Worm (Caenorhabditis elegans) whole organism, L1 larva: ENCODE measurements around the gene bnc-1.

Source experiments
- C16A3.4 ChIP-seq: fragments of 150-350 bp; optimal IDR thresholded peaks from 2 replicates; lab custom pipeline; 2014; ENCODE audit warnings: missing biosample characterization, missing genetic modification characterization
- aha-1 ChIP-seq: fragments of 150-350 bp; optimal IDR thresholded peaks from 2 replicates; lab custom pipeline; 2014; ENCODE audit warnings: missing biosample characterization, missing genetic modification characterization
- alr-1 ChIP-seq: fragments of 200-800 bp; sonication (Bioruptor generic); optimal IDR thresholded peaks from 2 replicates; lab custom pipeline; 2018; ENCODE audit warnings: borderline replicate concordance, mild to moderate bottlenecking, missing genetic modification characterization, missing compliant biosample characterization
- aly-2 ChIP-seq: fragments of 150-350 bp; optimal IDR thresholded peaks from 2 replicates; lab custom pipeline; 2014; ENCODE audit warnings: missing biosample characterization, missing genetic modification characterization
- blmp-1 ChIP-seq: fragments of 150-350 bp; optimal IDR thresholded peaks from 2 replicates; lab custom pipeline; 2014; ENCODE audit warnings: missing biosample characterization, missing genetic modification characterization
- ceh-8 ChIP-seq: fragments of 200-800 bp; sonication (Bioruptor generic); optimal IDR thresholded peaks from 2 replicates; lab custom pipeline; 2018; ENCODE audit warnings: mild to moderate bottlenecking, missing genetic modification characterization, moderate library complexity, missing compliant biosample characterization
- ceh-82 ChIP-seq, 3 experiments: fragments of 150-350 bp in 1 of 3; sonication (generic microtip) in 2 of 3; optimal IDR thresholded peaks; 2 replicates each; lab custom pipeline; 2014 to 2017; ENCODE audit warnings: missing biosample characterization in 3 of 3, missing genetic modification characterization in 3 of 3
- dpl-1 ChIP-seq, 3 experiments: fragments of 150-350 bp in 2 of 3; sonication (generic microtip) in 1 of 3; optimal IDR thresholded peaks; 2 replicates each; lab custom pipeline; 2014 to 2017; ENCODE audit warnings: missing biosample characterization in 3 of 3, missing genetic modification characterization in 3 of 3, missing genetic modification reagents in 3 of 3
- dsc-1 ChIP-seq: sonication (generic microtip); optimal IDR thresholded peaks from 2 replicates; lab custom pipeline; 2016; ENCODE audit warnings: mild to moderate bottlenecking, missing genetic modification characterization, missing compliant biosample characterization
- efl-1 ChIP-seq, 4 experiments: fragments of 150-350 bp; optimal IDR thresholded peaks in 3 of 4; peaks in 1 of 4; 1 replicate in 1 of 4; 2 replicates in 3 of 4; lab custom pipeline; 2014; ENCODE audit warnings: missing biosample characterization in 2 of 4, missing genetic modification characterization in 2 of 4, missing genetic modification reagents in 2 of 4
- egl-27 ChIP-seq, 2 experiments: fragments of 150-350 bp in 1 of 2; sonication (generic microtip); optimal IDR thresholded peaks; 3 replicates each; lab custom pipeline; 2017 to 2018; ENCODE audit warnings: missing biosample characterization in 2 of 2, missing genetic modification characterization in 2 of 2, missing genetic modification reagents in 2 of 2
- fkh-10 ChIP-seq: sonication (generic microtip); optimal IDR thresholded peaks from 2 replicates; lab custom pipeline; 2017; ENCODE audit warnings: missing biosample characterization, missing genetic modification reagents, missing genetic modification characterization
- fkh-8 ChIP-seq: sonication (generic microtip); optimal IDR thresholded peaks from 2 replicates; lab custom pipeline; 2016; ENCODE audit warnings: mild to moderate bottlenecking, missing genetic modification characterization, missing compliant biosample characterization
- grh-1 ChIP-seq: fragments of 200-800 bp; sonication (Bioruptor generic); IDR thresholded peaks from 2 replicates; pipeline ENCODE4 v1.3.6; 2022; ENCODE audit warnings: missing genetic modification reagents, missing genetic modification characterization, missing compliant biosample characterization
- hpl-2 ChIP-seq: fragments of 150-350 bp; optimal IDR thresholded peaks from 2 replicates; lab custom pipeline; 2014; ENCODE audit warnings: missing biosample characterization, missing genetic modification reagents, missing genetic modification characterization
- isw-1 ChIP-seq: fragments of 200-800 bp; sonication (Bioruptor generic); IDR thresholded peaks from 2 replicates; pipeline ENCODE4 v1.3.6; 2022; ENCODE audit warnings: missing genetic modification characterization, missing compliant biosample characterization
- lin-13 ChIP-seq: fragments of 150-350 bp; optimal IDR thresholded peaks from 2 replicates; lab custom pipeline; 2014; ENCODE audit warnings: missing biosample characterization, missing genetic modification reagents, missing genetic modification characterization
- lin-14 ChIP-seq: fragments of 200-800 bp; sonication (Bioruptor generic); optimal IDR thresholded peaks from 2 replicates; lab custom pipeline; 2018; ENCODE audit warnings: mild to moderate bottlenecking, missing genetic modification characterization, moderate library complexity, missing compliant biosample characterization
- lin-15B ChIP-seq: fragments of 150-350 bp; sonication (generic microtip); optimal IDR thresholded peaks from 3 replicates; lab custom pipeline; 2014; ENCODE audit warnings: missing biosample characterization, missing genetic modification characterization
- lin-35 ChIP-seq, 2 experiments: fragments of 150-350 bp; optimal IDR thresholded peaks; 2 replicates each; lab custom pipeline; 2014; ENCODE audit warnings: missing biosample characterization in 2 of 2, missing genetic modification characterization in 2 of 2, missing genetic modification reagents in 2 of 2
- lin-39 ChIP-seq: fragments of 150-350 bp; optimal IDR thresholded peaks from 2 replicates; lab custom pipeline; 2014; ENCODE audit warnings: missing biosample characterization, missing genetic modification reagents, missing genetic modification characterization
- lir-3 ChIP-seq: sonication (generic microtip); optimal IDR thresholded peaks from 2 replicates; lab custom pipeline; 2016; ENCODE audit warnings: mild to moderate bottlenecking, missing genetic modification characterization, moderate library complexity, missing compliant biosample characterization; ENCODE audit not compliant: poor library complexity
- lsy-2 ChIP-seq, 2 experiments: fragments of 150-350 bp; optimal IDR thresholded peaks; 2 replicates each; lab custom pipeline; 2014; ENCODE audit warnings: missing biosample characterization in 2 of 2, missing genetic modification characterization in 2 of 2
- mdl-1 ChIP-seq, 2 experiments: fragments of 150-350 bp; optimal IDR thresholded peaks; 2 replicates each; lab custom pipeline; 2014 to 2017; ENCODE audit warnings: missing biosample characterization in 2 of 2, missing genetic modification characterization in 2 of 2, inconsistent platforms in 1 of 2
- mep-1 ChIP-seq: fragments of 150-350 bp; optimal IDR thresholded peaks from 2 replicates; lab custom pipeline; 2014; ENCODE audit warnings: missing biosample characterization, missing genetic modification characterization
- nhr-11 ChIP-seq: fragments of 150-350 bp; optimal IDR thresholded peaks from 2 replicates; lab custom pipeline; 2014; ENCODE audit warnings: missing biosample characterization, missing genetic modification characterization
- nhr-12 ChIP-seq: sonication (generic microtip); optimal IDR thresholded peaks from 2 replicates; lab custom pipeline; 2017; ENCODE audit warnings: missing biosample characterization, missing genetic modification characterization
- nhr-237 ChIP-seq: fragments of 150-350 bp; optimal IDR thresholded peaks from 2 replicates; lab custom pipeline; 2014; ENCODE audit warnings: missing biosample characterization, missing genetic modification characterization
- nhr-28 ChIP-seq: fragments of 150-350 bp; optimal IDR thresholded peaks from 2 replicates; lab custom pipeline; 2014; ENCODE audit warnings: missing biosample characterization, missing genetic modification characterization
- nhr-47 ChIP-seq: sonication (generic microtip); optimal IDR thresholded peaks from 2 replicates; lab custom pipeline; 2016; ENCODE audit warnings: mild to moderate bottlenecking, missing genetic modification characterization, moderate library complexity, missing compliant biosample characterization
- nhr-71 ChIP-seq: sonication (generic microtip); optimal IDR thresholded peaks from 2 replicates; lab custom pipeline; 2016; ENCODE audit warnings: mild to moderate bottlenecking, missing genetic modification characterization, moderate library complexity, missing compliant biosample characterization
- nhr-84 ChIP-seq: sonication (generic microtip); optimal IDR thresholded peaks from 2 replicates; lab custom pipeline; 2017; ENCODE audit warnings: missing biosample characterization, missing genetic modification characterization
- nhr-85 ChIP-seq: sonication (generic microtip); peaks from one replicate; lab custom pipeline; 2016; ENCODE audit warnings: missing genetic modification characterization, inconsistent platforms, missing compliant biosample characterization
- nhr-90 ChIP-seq: sonication (generic microtip); optimal IDR thresholded peaks from 2 replicates; lab custom pipeline; 2016; ENCODE audit warnings: mild to moderate bottlenecking, missing genetic modification characterization, missing compliant biosample characterization; ENCODE audit not compliant: poor library complexity
- pax-3 ChIP-seq: fragments of 200-800 bp; sonication (Bioruptor generic); optimal IDR thresholded peaks from 2 replicates; lab custom pipeline; 2018; ENCODE audit warnings: mild to moderate bottlenecking, missing genetic modification characterization, moderate library complexity, missing compliant biosample characterization
- pqm-1 ChIP-seq: sonication (generic microtip); optimal IDR thresholded peaks from 3 replicates; lab custom pipeline; 2017; ENCODE audit warnings: missing biosample characterization, missing genetic modification characterization
- snpc-4 ChIP-seq: fragments of 150-350 bp; optimal IDR thresholded peaks from 2 replicates; lab custom pipeline; 2014; ENCODE audit warnings: missing biosample characterization, missing genetic modification characterization
- tbx-2 ChIP-seq: sonication (generic microtip); optimal IDR thresholded peaks from 2 replicates; lab custom pipeline; 2016; ENCODE audit warnings: missing genetic modification characterization, missing compliant biosample characterization
- tlp-1 ChIP-seq: fragments of 150-350 bp; optimal IDR thresholded peaks from 2 replicates; lab custom pipeline; 2014; ENCODE audit warnings: missing biosample characterization, missing genetic modification characterization
- unc-98 ChIP-seq: fragments of 200-800 bp; sonication (Bioruptor generic); IDR thresholded peaks from 2 replicates; pipeline ENCODE4 v1.3.6; 2022; ENCODE audit warnings: missing genetic modification characterization, missing compliant biosample characterization
- vab-15 ChIP-seq: sonication (generic microtip); optimal IDR thresholded peaks from 2 replicates; lab custom pipeline; 2017; ENCODE audit warnings: missing genotype, mild to moderate bottlenecking, missing genetic modification characterization, missing compliant biosample characterization
- ztf-11 ChIP-seq, 2 experiments: sonication (generic microtip); optimal IDR thresholded peaks; 2 replicates each; lab custom pipeline; 2016 to 2017; ENCODE audit warnings: missing genetic modification characterization in 2 of 2, missing biosample characterization in 1 of 2, missing compliant biosample characterization in 1 of 2

The bnc-1 gene

DNA sequence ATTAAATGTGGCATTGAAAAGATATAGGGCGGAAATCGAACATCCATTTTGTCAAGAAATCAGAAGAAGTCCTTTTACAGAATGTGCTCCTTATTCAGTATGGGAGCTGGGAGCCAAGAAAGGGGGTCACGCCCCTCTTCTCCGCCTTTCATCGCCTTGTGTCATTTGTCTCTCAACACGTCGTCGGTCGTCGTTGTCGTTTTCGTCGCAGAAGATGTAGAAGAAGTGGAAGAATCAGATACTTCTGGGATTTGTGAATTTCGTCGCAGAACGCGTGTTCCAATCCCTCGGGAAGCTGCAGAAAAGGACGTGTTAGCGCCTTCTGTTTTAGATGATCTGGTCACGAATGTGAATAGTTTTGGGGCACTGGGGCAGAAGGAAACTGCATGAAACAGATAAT is at the start of gene bnc-1:
Gene bnc-1 (minus strand): TSS at position 101 of the 400 bp plus-strand sequence.
- no peak for TF ChIP-seq aha-1
- TF ChIP-seq alr-1: no peak
- TF ChIP-seq nhr-84 (tag; lab: Kevin White, UChicago): no peak
- TF ChIP-seq tlp-1 (tag; lab: Kevin White, UChicago): no peak
- TF ChIP-seq, all 84 proteins: peak for 0

ce11 chrV:12326638-12327037 is 49.8 kb upstream of the bnc-1 start:
- TF ChIP-seq lin-14 (GFP tag; lab: Kevin White, UChicago) (peak; percentile 13), efl-1 (optimal IDR thresholded peaks at IDR 0.05; lab: Kevin White, UChicago) (no peak), efl-1 (GFP tag; optimal IDR thresholded peaks at IDR 0.05 in 1 of 2; lab: Kevin White, UChicago) (peak in 1 of 2 experiments; percentile 16), nhr-28 (tag; lab: Kevin White, UChicago) (no peak)

DNA sequence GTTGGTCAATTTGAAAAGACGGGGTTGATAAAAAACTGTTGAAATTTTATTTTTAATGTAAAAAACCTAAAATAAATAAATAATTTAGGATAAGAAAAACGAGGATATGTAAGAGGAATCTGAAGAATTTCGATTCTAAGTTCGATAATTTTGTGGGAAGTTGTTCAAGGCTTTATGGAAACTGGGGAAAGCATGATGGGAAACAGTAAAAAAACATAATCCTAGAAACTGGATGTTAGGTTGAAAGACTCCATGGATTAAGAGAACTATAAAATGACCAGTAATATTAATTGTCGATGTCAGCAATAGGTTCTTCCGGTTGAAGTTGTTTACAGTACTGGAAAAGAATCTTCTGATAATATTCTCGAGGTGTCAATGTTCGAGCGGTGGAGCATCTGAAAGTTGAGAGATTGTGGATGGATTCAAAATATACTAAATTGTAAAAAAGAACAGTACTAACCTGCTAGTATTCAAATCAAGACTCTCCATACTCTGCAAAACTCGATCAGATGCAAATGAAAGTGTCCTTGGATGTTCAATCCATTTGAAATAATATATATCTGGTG is 43.5 kb upstream of the bnc-1 start:
- no peak for TF ChIP-seq dsc-1
- peak; percentile 4 for TF ChIP-seq nhr-71 (tag; lab: Kevin White, UChicago)
- peak; percentile 1 for TF ChIP-seq pax-3 (tag; lab: Kevin White, UChicago)
- peak; percentile 1 for TF ChIP-seq nhr-47 (tag; lab: Kevin White, UChicago)
- no peak for TF ChIP-seq efl-1 (optimal IDR thresholded peaks at IDR 0.05; lab: Kevin White, UChicago)
- TF ChIP-seq efl-1 (GFP tag; optimal IDR thresholded peaks at IDR 0.05 in 1 of 2; lab: Kevin White, UChicago): peak in 1 of 2 experiments; percentile 47

- no peak for TF ChIP-seq fkh-10 (GFP tag; lab: Kevin White, UChicago)
- TF ChIP-seq mep-1 (tag; lab: Kevin White, UChicago): peak; percentile 92
- no peak for TF ChIP-seq aha-1
- 0 out of 2 replicates have a peak, but pooled peaks have one; percentile 56 for TF ChIP-seq grh-1 (GFP tag; lab: Robert Waterston, UW)
- peak; percentile 31 for TF ChIP-seq nhr-237 (tag; lab: Kevin White, UChicago)
- TF ChIP-seq C16A3.4: peak; percentile 94
- peak; percentile 19 for TF ChIP-seq aly-2 (tag; lab: Kevin White, UChicago)
- TF ChIP-seq fkh-8 (tag; lab: Kevin White, UChicago): peak; percentile 48
- TF ChIP-seq dpl-1 (GFP tag; optimal IDR thresholded peaks at IDR 0.05; lab: Kevin White, UChicago): peak; percentile 80 to 88 (median 82)
- TF ChIP-seq pqm-1 (tag; lab: Kevin White, UChicago): no peak
- peak; percentile 55 to 86 (median 59) for TF ChIP-seq ceh-82 (tag; optimal IDR thresholded peaks at IDR 0.05; lab: Kevin White, UChicago)
- TF ChIP-seq blmp-1 (tag; lab: Kevin White, UChicago): peak; percentile 78
- TF ChIP-seq lin-39 (tag; lab: Kevin White, UChicago): peak; percentile 59
- TF ChIP-seq nhr-85 (tag; lab: Kevin White, UChicago): peak; percentile 85
- TF ChIP-seq lin-13 (GFP tag; lab: Kevin White, UChicago): peak; percentile 56
- peak; percentile 49 for TF ChIP-seq dsc-1
- peak; percentile 71 for TF ChIP-seq nhr-90 (tag; lab: Kevin White, UChicago)
- TF ChIP-seq egl-27 (tag; optimal IDR thresholded peaks at IDR 0.05; lab: Kevin White, UChicago): no peak
- no peak for TF ChIP-seq lir-3 (tag; lab: Kevin White, UChicago)
- no peak for TF ChIP-seq vab-15
- peak; percentile 77 for TF ChIP-seq nhr-47 (tag; lab: Kevin White, UChicago)
- TF ChIP-seq hpl-2 (GFP tag; lab: Kevin White, UChicago): peak; percentile 2
- no peak for TF ChIP-seq unc-98 (GFP tag; lab: Robert Waterston, UW)
- TF ChIP-seq ztf-11 (tag; optimal IDR thresholded peaks at IDR 0.05; lab: Kevin White, UChicago): no peak
- TF ChIP-seq nhr-84 (tag; lab: Kevin White, UChicago): no peak
- peak in 1 of 2 experiments; percentile 25 for TF ChIP-seq mdl-1 (tag; optimal IDR thresholded peaks at IDR 0.05; lab: Kevin White, UChicago)
- TF ChIP-seq lsy-2 (tag; optimal IDR thresholded peaks at IDR 0.05; lab: Kevin White, UChicago): peak; percentile 99
- peak; percentile 74 for TF ChIP-seq snpc-4 (tag; lab: Kevin White, UChicago)
- no peak for TF ChIP-seq ceh-8 (GFP tag; lab: Kevin White, UChicago)
- peak; percentile 34 for TF ChIP-seq nhr-11 (tag; lab: Kevin White, UChicago)
- TF ChIP-seq nhr-12 (tag; lab: Kevin White, UChicago): no peak
- peak; percentile 84 to 91 for TF ChIP-seq lin-35 (GFP tag; optimal IDR thresholded peaks at IDR 0.05; lab: Kevin White, UChicago)
- TF ChIP-seq tbx-2 (tag; lab: Kevin White, UChicago): peak; percentile 69
- TF ChIP-seq nhr-71 (tag; lab: Kevin White, UChicago): peak; percentile 84
- peak; percentile 80 for TF ChIP-seq lin-15B
- peak; percentile 84 to 88 for TF ChIP-seq efl-1 (optimal IDR thresholded peaks at IDR 0.05; lab: Kevin White, UChicago)
- peak; percentile 85 to 98 for TF ChIP-seq efl-1 (GFP tag; optimal IDR thresholded peaks at IDR 0.05 in 1 of 2; lab: Kevin White, UChicago)
- TF ChIP-seq isw-1 (GFP tag; lab: Robert Waterston, UW): peak; percentile 67
Observed at ce11 chrV:12317894-12318553, 41.2 kb upstream of the bnc-1 start, which contains the start of the genes R04F11.5 and R04F11.2. R04F11.5 (minus strand) TSS chrV:12318019. R04F11.2 (plus strand) TSS chrV:12318381.
